Worm (Caenorhabditis elegans) whole organism, early embryonic: ENCODE results near the gene T16H12.13.

Experiments
- B0310.2 ChIP-seq: sonication (generic microtip); optimal IDR thresholded peaks from 2 replicates; lab custom pipeline; 2016; ENCODE audit warnings: mild to moderate bottlenecking, missing genetic modification characterization, missing compliant biosample characterization
- F13C5.2 ChIP-seq: sonication (generic microtip); optimal IDR thresholded peaks from 2 replicates; lab custom pipeline; 2017; ENCODE audit warnings: mild to moderate bottlenecking, missing genetic modification characterization, inconsistent platforms, missing compliant biosample characterization
- aly-1 ChIP-seq: sonication (generic microtip); optimal IDR thresholded peaks from 2 replicates; lab custom pipeline; 2016; ENCODE audit warnings: missing genetic modification characterization, missing compliant biosample characterization
- ama-1 ChIP-seq: fragments of 150-350 bp; optimal IDR thresholded peaks from 2 replicates; lab custom pipeline; 2014
- ceh-13 ChIP-seq: fragments of 200-800 bp; sonication (Bioruptor generic); optimal IDR thresholded peaks from 2 replicates; lab custom pipeline; 2018; ENCODE audit warnings: mild to moderate bottlenecking, missing genetic modification characterization, missing compliant biosample characterization
- ceh-36 ChIP-seq: sonication (generic microtip); optimal IDR thresholded peaks from 2 replicates; lab custom pipeline; 2016; ENCODE audit warnings: missing genetic modification characterization, inconsistent platforms, missing compliant biosample characterization
- ets-7 ChIP-seq: sonication (generic microtip); optimal IDR thresholded peaks from 2 replicates; lab custom pipeline; 2016; ENCODE audit warnings: missing genotype, missing genetic modification characterization, missing compliant biosample characterization
- flt-1 ChIP-seq: fragments of 200-800 bp; sonication (Bioruptor generic); IDR thresholded peaks from 2 replicates; pipeline ENCODE4 v1.3.6; 2022; ENCODE audit warnings: missing genetic modification characterization, missing compliant biosample characterization
- hmbx-1 ChIP-seq: sonication (generic microtip); optimal IDR thresholded peaks from 2 replicates; lab custom pipeline; 2016; ENCODE audit warnings: mild to moderate bottlenecking, missing genetic modification characterization, missing compliant biosample characterization
- hmg-4 ChIP-seq: fragments of 200-800 bp; sonication (Bioruptor generic); optimal IDR thresholded peaks from 2 replicates; lab custom pipeline; 2018; ENCODE audit warnings: mild to moderate bottlenecking, missing genetic modification characterization, missing compliant biosample characterization
- hnd-1 ChIP-seq: sonication (generic microtip); optimal IDR thresholded peaks from 2 replicates; lab custom pipeline; 2016; ENCODE audit warnings: missing genetic modification characterization, missing compliant biosample characterization
- pes-1 ChIP-seq: fragments of 200-800 bp; sonication (Bioruptor generic); IDR thresholded peaks from 2 replicates; pipeline ENCODE4 v1.3.6; 2022; ENCODE audit warnings: missing genetic modification reagents, missing genetic modification characterization, missing compliant biosample characterization
- scrt-1 ChIP-seq: fragments of 200-800 bp; sonication (Bioruptor generic); IDR thresholded peaks from 2 replicates; pipeline ENCODE4 v1.3.6; 2022; ENCODE audit warnings: missing genetic modification characterization, missing compliant biosample characterization
- sea-1 ChIP-seq: fragments of 200-800 bp; sonication (Bioruptor generic); conservative IDR thresholded peaks from 2 replicates; pipeline ENCODE4 v1.3.6; 2022; ENCODE audit warnings: missing genetic modification characterization, missing compliant biosample characterization
- tbx-11 ChIP-seq: fragments of 200-800 bp; sonication (Bioruptor generic); IDR thresholded peaks from 2 replicates; pipeline ENCODE4 v1.3.6; 2022; ENCODE audit warnings: missing genetic modification characterization, missing compliant biosample characterization
- tbx-37 ChIP-seq: fragments of 200-800 bp; sonication (Bioruptor generic); conservative IDR thresholded peaks from 2 replicates; pipeline ENCODE4 v1.3.6; 2022; ENCODE audit warnings: missing genetic modification reagents, missing genetic modification characterization, missing compliant biosample characterization
- tra-4 ChIP-seq: sonication (generic microtip); optimal IDR thresholded peaks from 2 replicates; lab custom pipeline; 2017; ENCODE audit warnings: missing genetic modification characterization, missing compliant biosample characterization

T16H12.13 gene

DNA sequence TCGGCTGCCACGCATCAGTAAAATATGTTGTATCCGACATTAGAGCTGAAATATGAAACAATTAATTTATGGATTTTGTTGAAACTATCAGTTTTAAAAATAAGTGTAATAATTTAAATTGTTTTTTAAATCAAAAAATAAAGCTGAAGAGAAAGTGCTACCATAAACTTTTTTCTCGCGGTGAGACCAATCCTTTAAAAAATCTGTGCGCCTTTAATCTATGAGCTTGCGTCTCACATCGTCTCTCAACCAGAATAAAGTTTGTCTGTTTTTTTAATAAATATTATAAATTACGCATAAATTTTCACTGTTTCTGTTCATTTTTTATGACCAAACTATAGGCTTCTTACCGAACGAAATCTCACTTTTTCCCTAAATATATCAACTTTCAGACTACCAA, 2.0 kb upstream of the T16H12.13 start, which contains the start of gene T16H12.3:
TSS of gene T16H12.3 (minus strand) at position 51 of the 400 bp plus-strand sequence.
- TF ChIP-seq scrt-1 (GFP tag; lab: Robert Waterston, UW) (no peak), tra-4 (tag; lab: Kevin White, UChicago) (no peak), pes-1 (no peak), ama-1 (lab: Kevin White, UChicago) (no peak), ceh-13 (GFP tag; lab: Kevin White, UChicago) (no peak), tbx-11 (no peak), ceh-36 (no peak), F13C5.2 (tag; lab: Kevin White, UChicago) (no peak), flt-1 (no peak), hnd-1 (no peak), hmg-4 (GFP tag; lab: Kevin White, UChicago) (no peak), sea-1 (GFP tag; lab: Robert Waterston, UW) (no peak), aly-1 (tag; lab: Kevin White, UChicago) (no peak), tbx-37 (GFP tag; lab: Robert Waterston, UW) (no peak)

DNA sequence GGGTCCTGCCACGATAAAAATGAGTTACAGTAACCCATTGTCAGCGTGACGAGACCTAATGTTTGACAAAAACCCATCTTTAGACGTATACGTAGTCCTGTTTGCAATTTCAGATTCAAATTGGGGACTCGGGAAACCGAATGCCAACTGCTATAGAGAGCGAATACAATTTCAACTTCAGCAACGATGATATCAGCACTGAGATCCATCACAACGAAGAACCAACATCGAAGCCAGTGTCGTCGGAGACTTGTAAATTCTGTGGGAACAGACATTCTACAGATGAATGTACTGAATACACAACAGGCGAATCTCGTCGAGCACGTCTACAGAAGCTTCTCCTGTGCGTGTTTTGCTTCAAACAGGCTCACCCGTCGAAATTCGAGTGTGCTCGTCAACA, 371 bp downstream of the T16H12.13 start:
- TF ChIP-seq hnd-1, result no peak
- no peak for TF ChIP-seq F13C5.2 (tag; lab: Kevin White, UChicago)
- TF ChIP-seq hmbx-1 (tag; lab: Kevin White, UChicago), result no peak
- no peak for TF ChIP-seq hmg-4 (GFP tag; lab: Kevin White, UChicago)
- TF ChIP-seq ceh-36, result no peak
- no peak for TF ChIP-seq pes-1
- TF ChIP-seq ama-1 (lab: Kevin White, UChicago), result no peak
- TF ChIP-seq B0310.2 (tag; lab: Kevin White, UChicago), result no peak
- TF ChIP-seq tbx-37 (GFP tag; lab: Robert Waterston, UW), result no peak
- no peak for TF ChIP-seq ets-7 (tag; lab: Kevin White, UChicago)
- no peak for TF ChIP-seq aly-1 (tag; lab: Kevin White, UChicago)
- TF ChIP-seq tra-4 (tag; lab: Kevin White, UChicago), result no peak
- no peak for TF ChIP-seq tbx-11

DNA sequence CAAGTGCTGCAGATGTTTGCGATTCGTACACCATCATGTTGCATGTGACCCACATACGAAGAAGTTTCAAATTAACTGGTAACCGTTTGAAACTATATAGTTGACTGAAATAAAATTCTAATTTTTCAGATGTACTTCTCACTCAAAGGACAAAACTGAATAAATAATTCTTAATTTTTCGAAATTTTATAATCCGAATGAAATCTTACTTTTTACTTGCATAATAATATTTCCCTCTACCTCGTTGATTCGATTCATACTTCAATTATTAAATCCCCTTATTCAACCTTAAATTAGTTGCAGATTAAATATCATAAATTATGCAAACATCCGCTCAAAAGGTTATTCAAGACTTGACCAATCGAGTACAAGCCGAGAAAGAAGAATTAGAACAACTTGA, 780 bp downstream of the T16H12.13 start, which contains the start of gene T16H12.2:
TSS of gene T16H12.2 (plus strand) at position 301 of the 400 bp plus-strand sequence.
- TF ChIP-seq aly-1 (tag; lab: Kevin White, UChicago) (no peak), ama-1 (lab: Kevin White, UChicago) (no peak), pes-1 (no peak), ceh-36 (no peak), hmg-4 (GFP tag; lab: Kevin White, UChicago) (no peak), tbx-37 (GFP tag; lab: Robert Waterston, UW) (no peak), B0310.2 (tag; lab: Kevin White, UChicago) (no peak), sea-1 (GFP tag; lab: Robert Waterston, UW) (no peak), hmbx-1 (tag; lab: Kevin White, UChicago) (no peak), tra-4 (tag; lab: Kevin White, UChicago) (no peak), scrt-1 (GFP tag; lab: Robert Waterston, UW) (no peak), ceh-13 (GFP tag; lab: Kevin White, UChicago) (no peak), hnd-1 (no peak), flt-1 (no peak), F13C5.2 (tag; lab: Kevin White, UChicago) (no peak), ets-7 (tag; lab: Kevin White, UChicago) (no peak), tbx-11 (no peak)

DNA sequence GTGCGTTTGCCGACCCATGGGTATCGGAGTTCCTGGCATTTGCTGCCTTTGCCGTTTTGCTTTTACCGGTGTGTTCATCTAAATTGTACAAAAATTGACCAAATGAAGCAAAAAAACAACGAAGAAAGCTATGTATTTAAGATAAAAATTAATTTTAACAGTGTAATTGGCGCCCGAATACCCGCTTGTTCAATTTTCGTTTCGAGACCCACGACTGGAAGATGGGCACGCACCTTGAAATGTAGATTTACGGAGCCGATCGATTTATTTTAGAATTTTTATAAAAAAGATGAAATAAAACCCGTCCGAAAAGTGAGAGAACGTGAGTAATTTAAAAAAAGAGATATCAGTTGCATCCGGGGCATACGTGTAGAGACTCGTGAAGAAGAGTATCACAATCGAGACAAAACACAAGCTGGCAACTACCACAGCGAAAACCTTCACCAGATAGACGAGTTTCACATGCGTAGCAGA, 3.3 kb downstream of the T16H12.13 start, which contains the start of gene hal-2:
TSS of gene hal-2 (minus strand) at position 424 of the 474 bp plus-strand sequence.
- no peak for TF ChIP-seq ama-1 (lab: Kevin White, UChicago)

DNA sequence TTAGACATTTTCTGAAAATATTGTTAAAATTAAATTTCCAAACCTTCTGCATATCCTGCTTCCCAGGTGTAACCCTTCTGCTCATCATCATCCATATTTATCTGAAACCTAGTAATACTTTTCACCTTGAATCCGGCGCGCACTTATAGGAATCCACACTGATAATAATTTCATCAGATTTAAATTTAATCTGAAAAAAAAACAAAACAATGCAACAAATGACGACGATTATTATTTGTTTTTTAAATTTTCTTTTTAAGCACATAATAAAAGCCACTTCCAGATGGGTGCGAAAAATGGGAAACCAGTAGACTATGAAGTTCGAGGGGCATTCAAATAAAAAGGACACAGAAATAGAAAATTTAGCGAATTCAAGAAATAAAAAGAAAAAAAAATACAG, 5.5 kb downstream of the T16H12.13 start, which contains the start of gene gtf-2H2C:
TSS of gene gtf-2H2C (minus strand) at position 101 of the 400 bp plus-strand sequence.
- TF ChIP-seq aly-1 (tag; lab: Kevin White, UChicago), result no peak
- TF ChIP-seq scrt-1 (GFP tag; lab: Robert Waterston, UW), result no peak
- no peak for TF ChIP-seq hmg-4 (GFP tag; lab: Kevin White, UChicago)
- no peak for TF ChIP-seq flt-1
- no peak for TF ChIP-seq ceh-36
- TF ChIP-seq tbx-37 (GFP tag; lab: Robert Waterston, UW), result no peak
- TF ChIP-seq tbx-11, result no peak
- no peak for TF ChIP-seq F13C5.2 (tag; lab: Kevin White, UChicago)
- TF ChIP-seq hnd-1, result no peak
- TF ChIP-seq tra-4 (tag; lab: Kevin White, UChicago), result no peak
- no peak for TF ChIP-seq ama-1 (lab: Kevin White, UChicago)
- TF ChIP-seq B0310.2 (tag; lab: Kevin White, UChicago), result no peak
- no peak for TF ChIP-seq ets-7 (tag; lab: Kevin White, UChicago)
- TF ChIP-seq ceh-13 (GFP tag; lab: Kevin White, UChicago), result no peak
- TF ChIP-seq pes-1, result no peak
- no peak for TF ChIP-seq sea-1 (GFP tag; lab: Robert Waterston, UW)
- no peak for TF ChIP-seq hmbx-1 (tag; lab: Kevin White, UChicago)

DNA sequence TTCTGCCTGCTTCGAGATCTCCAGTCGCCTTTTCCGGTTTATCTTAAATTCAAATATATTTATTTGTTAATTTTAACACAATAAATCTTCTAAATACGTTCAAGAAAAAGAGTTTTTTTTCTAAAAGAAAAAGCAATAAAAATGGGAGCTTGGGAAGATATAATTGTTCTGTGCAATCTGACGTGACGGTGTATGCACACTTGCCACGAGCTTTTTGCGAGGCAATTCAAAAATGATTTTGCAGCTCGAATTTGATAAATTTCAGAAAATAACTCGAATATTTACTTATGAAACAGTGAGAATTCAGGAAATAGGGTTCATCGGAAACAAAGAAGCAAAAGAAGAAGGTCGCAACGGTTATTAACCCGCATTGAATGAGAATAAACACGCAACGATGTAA, 7.9 kb downstream of the T16H12.13 start:
- TF ChIP-seq F13C5.2 (tag; lab: Kevin White, UChicago), result no peak
- TF ChIP-seq tra-4 (tag; lab: Kevin White, UChicago), result no peak
- TF ChIP-seq hnd-1, result no peak
- no peak for TF ChIP-seq aly-1 (tag; lab: Kevin White, UChicago)
- no peak for TF ChIP-seq hmg-4 (GFP tag; lab: Kevin White, UChicago)
- TF ChIP-seq flt-1, result no peak

DNA sequence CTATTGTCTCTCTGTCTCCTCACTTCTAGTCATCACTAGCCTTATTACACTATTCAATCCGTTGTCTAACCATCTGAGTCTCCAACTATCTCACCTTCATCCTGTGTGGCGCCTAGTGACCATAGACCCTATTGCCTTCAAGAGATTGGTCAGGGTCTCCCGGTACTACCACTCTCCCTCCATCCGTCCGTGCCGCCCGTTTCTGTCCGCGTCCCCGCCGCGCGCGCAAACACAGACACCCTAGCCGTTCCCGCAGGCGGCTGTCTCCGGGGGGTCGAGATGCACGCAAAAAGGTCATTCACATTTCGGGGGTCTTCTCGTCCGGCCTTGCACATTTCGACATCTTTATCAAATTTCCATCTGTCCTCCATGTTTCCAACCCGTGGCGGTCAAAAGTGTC, 9.3 kb downstream of the T16H12.13 start:
- TF ChIP-seq ets-7 (tag; lab: Kevin White, UChicago) (no peak), hnd-1 (no peak), tbx-37 (GFP tag; lab: Robert Waterston, UW) (no peak), hmg-4 (GFP tag; lab: Kevin White, UChicago) (peak; percentile 91), aly-1 (tag; lab: Kevin White, UChicago) (peak; percentile 52), F13C5.2 (tag; lab: Kevin White, UChicago) (peak; percentile 23), flt-1 (no peak), ama-1 (lab: Kevin White, UChicago) (no peak), pes-1 (no peak), scrt-1 (GFP tag; lab: Robert Waterston, UW) (no peak), ceh-13 (GFP tag; lab: Kevin White, UChicago) (no peak), ceh-36 (peak; percentile 43), tbx-11 (no peak), tra-4 (tag; lab: Kevin White, UChicago) (no peak), sea-1 (GFP tag; lab: Robert Waterston, UW) (no peak), hmbx-1 (tag; lab: Kevin White, UChicago) (no peak)
